Fruit fly (Drosophila melanogaster) whole organism, prepupa: ENCODE results near the gene BBIP1.

Experiments
- CG15336 ChIP-seq: fragments of 200-800 bp; sonication (Bioruptor generic); IDR thresholded peaks from 2 replicates; pipeline ENCODE4 v1.3.6; 2022; ENCODE audit warnings: missing biosample characterization, missing genetic modification characterization
- CG32006 ChIP-seq: fragments of 200-800 bp; sonication (Bioruptor generic); optimal IDR thresholded peaks from 3 replicates; lab custom pipeline; 2017; ENCODE audit warnings: missing biosample characterization, mild to moderate bottlenecking, missing genetic modification characterization
- CG6854 ChIP-seq: fragments of 200-800 bp; sonication (Bioruptor generic); optimal IDR thresholded peaks from 2 replicates; lab custom pipeline; 2017; ENCODE audit warnings: missing biosample characterization, mild to moderate bottlenecking, missing genetic modification characterization
- fd85E ChIP-seq: fragments of 200-800 bp; sonication (Bioruptor generic); optimal IDR thresholded peaks from 3 replicates; lab custom pipeline; 2016; ENCODE audit warnings: missing biosample characterization, missing genetic modification characterization

dm6 chr3R:9456373-9456772 is 52.2 kb downstream of the BBIP1 start, which contains the start of gene GstZ1:
- TF ChIP-seq CG32006 (GFP tag; lab: Kevin White, UChicago): no peak
- TF ChIP-seq CG6854: no peak
- no peak for TF ChIP-seq fd85E
- no peak for TF ChIP-seq CG15336 (GFP tag; lab: Robert Waterston, UW)
